Worm (Caenorhabditis elegans) whole organism, L1 larva: Measurements from ENCODE around the gene srw-59.

ENCODE experiments used
- C16A3.4 ChIP-seq: fragments of 150-350 bp; optimal IDR thresholded peaks from 2 replicates; lab custom pipeline; 2014; ENCODE audit warnings: missing biosample characterization, missing genetic modification characterization
- C34B4.2 ChIP-seq: sonication (generic microtip); optimal IDR thresholded peaks from 2 replicates; lab custom pipeline; 2017; ENCODE audit warnings: mild to moderate bottlenecking, missing genetic modification characterization, missing compliant biosample characterization
- Y116A8C.19 ChIP-seq: sonication (generic microtip); optimal IDR thresholded peaks from 2 replicates; lab custom pipeline; 2016; ENCODE audit warnings: missing compliant biosample characterization, missing genetic modification characterization, borderline replicate concordance
- aha-1 ChIP-seq: fragments of 150-350 bp; optimal IDR thresholded peaks from 2 replicates; lab custom pipeline; 2014; ENCODE audit warnings: missing biosample characterization, missing genetic modification characterization
- alr-1 ChIP-seq: fragments of 200-800 bp; sonication (Bioruptor generic); optimal IDR thresholded peaks from 2 replicates; lab custom pipeline; 2018; ENCODE audit warnings: borderline replicate concordance, mild to moderate bottlenecking, missing genetic modification characterization, missing compliant biosample characterization
- ama-1 ChIP-seq: fragments of 150-350 bp; optimal IDR thresholded peaks from 2 replicates; lab custom pipeline; 2014
- ceh-63 ChIP-seq: fragments of 200-800 bp; sonication (Bioruptor generic); optimal IDR thresholded peaks from 2 replicates; lab custom pipeline; 2018; ENCODE audit warnings: mild to moderate bottlenecking, missing genetic modification characterization, missing compliant biosample characterization
- ceh-8 ChIP-seq: fragments of 200-800 bp; sonication (Bioruptor generic); optimal IDR thresholded peaks from 2 replicates; lab custom pipeline; 2018; ENCODE audit warnings: mild to moderate bottlenecking, missing genetic modification characterization, moderate library complexity, missing compliant biosample characterization
- ceh-82 ChIP-seq, 3 experiments: fragments of 150-350 bp in 1 of 3; sonication (generic microtip) in 2 of 3; optimal IDR thresholded peaks; 2 replicates each; lab custom pipeline; 2014 to 2017; ENCODE audit warnings: missing biosample characterization in 3 of 3, missing genetic modification characterization in 3 of 3
- ceh-90 ChIP-seq: sonication (generic microtip); optimal IDR thresholded peaks from 2 replicates; lab custom pipeline; 2016; ENCODE audit warnings: missing genetic modification characterization, missing compliant biosample characterization
- dpl-1 ChIP-seq, 3 experiments: fragments of 150-350 bp in 2 of 3; sonication (generic microtip) in 1 of 3; optimal IDR thresholded peaks; 2 replicates each; lab custom pipeline; 2014 to 2017; ENCODE audit warnings: missing biosample characterization in 3 of 3, missing genetic modification characterization in 3 of 3, missing genetic modification reagents in 3 of 3
- dsc-1 ChIP-seq: sonication (generic microtip); optimal IDR thresholded peaks from 2 replicates; lab custom pipeline; 2016; ENCODE audit warnings: mild to moderate bottlenecking, missing genetic modification characterization, missing compliant biosample characterization
- elt-2 ChIP-seq: sonication (generic microtip); optimal IDR thresholded peaks from 2 replicates; lab custom pipeline; 2016; ENCODE audit warnings: missing genetic modification characterization, mild to moderate bottlenecking, inconsistent platforms, missing compliant biosample characterization, missing genetic modification reagents
- isw-1 ChIP-seq: fragments of 200-800 bp; sonication (Bioruptor generic); IDR thresholded peaks from 2 replicates; pipeline ENCODE4 v1.3.6; 2022; ENCODE audit warnings: missing genetic modification characterization, missing compliant biosample characterization
- lin-15B ChIP-seq: fragments of 150-350 bp; sonication (generic microtip); optimal IDR thresholded peaks from 3 replicates; lab custom pipeline; 2014; ENCODE audit warnings: missing biosample characterization, missing genetic modification characterization
- mdl-1 ChIP-seq, 2 experiments: fragments of 150-350 bp; optimal IDR thresholded peaks; 2 replicates each; lab custom pipeline; 2014 to 2017; ENCODE audit warnings: missing biosample characterization in 2 of 2, missing genetic modification characterization in 2 of 2, inconsistent platforms in 1 of 2
- mef-2 ChIP-seq: fragments of 150-350 bp; optimal IDR thresholded peaks from 2 replicates; lab custom pipeline; 2014; ENCODE audit warnings: missing biosample characterization, missing genetic modification characterization
- mep-1 ChIP-seq: fragments of 150-350 bp; optimal IDR thresholded peaks from 2 replicates; lab custom pipeline; 2014; ENCODE audit warnings: missing biosample characterization, missing genetic modification characterization
- nhr-11 ChIP-seq: fragments of 150-350 bp; optimal IDR thresholded peaks from 2 replicates; lab custom pipeline; 2014; ENCODE audit warnings: missing biosample characterization, missing genetic modification characterization
- nhr-19 ChIP-seq: fragments of 200-800 bp; sonication (Bioruptor generic); conservative IDR thresholded peaks from 2 replicates; pipeline ENCODE4 v1.3.6; 2022; ENCODE audit warnings: missing genetic modification characterization, missing compliant biosample characterization
- nhr-20 ChIP-seq: sonication (generic microtip); optimal IDR thresholded peaks from 2 replicates; lab custom pipeline; 2016; ENCODE audit warnings: mild to moderate bottlenecking, missing genetic modification characterization, missing compliant biosample characterization
- nhr-28 ChIP-seq: fragments of 150-350 bp; optimal IDR thresholded peaks from 2 replicates; lab custom pipeline; 2014; ENCODE audit warnings: missing biosample characterization, missing genetic modification characterization
- nhr-77 ChIP-seq: fragments of 150-350 bp; optimal IDR thresholded peaks from 2 replicates; lab custom pipeline; 2014; ENCODE audit warnings: missing biosample characterization, missing genetic modification characterization
- nhr-85 ChIP-seq: sonication (generic microtip); peaks from one replicate; lab custom pipeline; 2016; ENCODE audit warnings: missing genetic modification characterization, inconsistent platforms, missing compliant biosample characterization
- nhr-90 ChIP-seq: sonication (generic microtip); optimal IDR thresholded peaks from 2 replicates; lab custom pipeline; 2016; ENCODE audit warnings: mild to moderate bottlenecking, missing genetic modification characterization, missing compliant biosample characterization; ENCODE audit not compliant: poor library complexity
- pag-3 ChIP-seq: sonication (generic microtip); optimal IDR thresholded peaks from 2 replicates; lab custom pipeline; 2017; ENCODE audit warnings: missing genetic modification characterization, mild to moderate bottlenecking, missing compliant biosample characterization, antibody characterized with exemption, borderline replicate concordance; ENCODE audit not compliant: insufficient read depth
- pax-3 ChIP-seq: fragments of 200-800 bp; sonication (Bioruptor generic); optimal IDR thresholded peaks from 2 replicates; lab custom pipeline; 2018; ENCODE audit warnings: mild to moderate bottlenecking, missing genetic modification characterization, moderate library complexity, missing compliant biosample characterization
- pqm-1 ChIP-seq: sonication (generic microtip); optimal IDR thresholded peaks from 3 replicates; lab custom pipeline; 2017; ENCODE audit warnings: missing biosample characterization, missing genetic modification characterization
- snu-23 ChIP-seq: sonication (generic microtip); optimal IDR thresholded peaks from 2 replicates; lab custom pipeline; 2016; ENCODE audit warnings: missing genetic modification characterization, missing compliant biosample characterization
- sptf-1 ChIP-seq: fragments of 150-350 bp; optimal IDR thresholded peaks from 2 replicates; lab custom pipeline; 2014; ENCODE audit warnings: missing biosample characterization, missing genetic modification characterization
- tbx-2 ChIP-seq: sonication (generic microtip); optimal IDR thresholded peaks from 2 replicates; lab custom pipeline; 2016; ENCODE audit warnings: missing genetic modification characterization, missing compliant biosample characterization
- unc-130 ChIP-seq: fragments of 150-350 bp; optimal IDR thresholded peaks from 2 replicates; lab custom pipeline; 2017; ENCODE audit warnings: missing biosample characterization, missing genetic modification characterization, inconsistent platforms
- unc-98 ChIP-seq: fragments of 200-800 bp; sonication (Bioruptor generic); IDR thresholded peaks from 2 replicates; pipeline ENCODE4 v1.3.6; 2022; ENCODE audit warnings: missing genetic modification characterization, missing compliant biosample characterization
- vab-15 ChIP-seq: sonication (generic microtip); optimal IDR thresholded peaks from 2 replicates; lab custom pipeline; 2017; ENCODE audit warnings: missing genotype, mild to moderate bottlenecking, missing genetic modification characterization, missing compliant biosample characterization
- xbp-1 ChIP-seq: sonication (generic microtip); optimal IDR thresholded peaks from 2 replicates; lab custom pipeline; 2016; ENCODE audit warnings: missing genetic modification characterization, missing compliant biosample characterization
- zag-1 ChIP-seq: fragments of 150-350 bp; optimal IDR thresholded peaks from 2 replicates; lab custom pipeline; 2014; ENCODE audit warnings: missing biosample characterization, missing genetic modification characterization
- ztf-11 ChIP-seq, 2 experiments: sonication (generic microtip); optimal IDR thresholded peaks; 2 replicates each; lab custom pipeline; 2016 to 2017; ENCODE audit warnings: missing genetic modification characterization in 2 of 2, missing biosample characterization in 1 of 2, missing compliant biosample characterization in 1 of 2

The srw-59 gene

ce11 chrV:15915919-15916318 is 34.9 kb downstream of the srw-59 start, which contains the start of gene gst-38:
TSS of gene gst-38 (minus strand) at chrV:15916070.
- peak; percentile 85 for TF ChIP-seq elt-2 (tag; lab: Kevin White, UChicago)
- no peak for TF ChIP-seq xbp-1
- TF ChIP-seq isw-1 (GFP tag; lab: Robert Waterston, UW) = no peak
- TF ChIP-seq ceh-82 (tag; optimal IDR thresholded peaks at IDR 0.05; lab: Kevin White, UChicago) = no peak
- no peak for TF ChIP-seq tbx-2
- no peak for TF ChIP-seq pag-3 (tag; lab: Kevin White, UChicago)
- no peak for TF ChIP-seq ceh-90 (tag; lab: Kevin White, UChicago)
- no peak for TF ChIP-seq C34B4.2 (tag; lab: Kevin White, UChicago)
- TF ChIP-seq, all 84 proteins: peak for 1

ce11 chrV:15915307-15915706 is 35.5 kb downstream of the srw-59 start:
- TF ChIP-seq mef-2 (tag; lab: Kevin White, UChicago) (no peak), nhr-11 (no peak), snu-23 (GFP tag; lab: Kevin White, UChicago) (no peak), C16A3.4 (tag; lab: Kevin White, UChicago) (no peak), dsc-1 (tag; lab: Kevin White, UChicago) (no peak), pax-3 (tag; lab: Kevin White, UChicago) (no peak), dpl-1 (GFP tag; optimal IDR thresholded peaks at IDR 0.05; lab: Kevin White, UChicago) (no peak), alr-1 (tag; lab: Kevin White, UChicago) (no peak)

- TF ChIP-seq isw-1 (GFP tag; lab: Robert Waterston, UW) = no peak
- TF ChIP-seq lin-15B (tag; lab: Kevin White, UChicago) = no peak
- TF ChIP-seq vab-15 (tag; lab: Kevin White, UChicago) = no peak
- no peak for TF ChIP-seq nhr-85 (tag; lab: Kevin White, UChicago)
- no peak for TF ChIP-seq pax-3 (tag; lab: Kevin White, UChicago)
- TF ChIP-seq sptf-1 = no peak
- TF ChIP-seq nhr-77 = no peak
- TF ChIP-seq mdl-1 (tag; optimal IDR thresholded peaks at IDR 0.05; lab: Kevin White, UChicago) = no peak
- TF ChIP-seq unc-130 (tag; lab: Kevin White, UChicago) = no peak
- no peak for TF ChIP-seq ztf-11 (tag; optimal IDR thresholded peaks at IDR 0.05; lab: Kevin White, UChicago)
- no peak for TF ChIP-seq nhr-28 (tag; lab: Kevin White, UChicago)
- TF ChIP-seq dpl-1 (GFP tag; optimal IDR thresholded peaks at IDR 0.05; lab: Kevin White, UChicago) = no peak
- no peak for TF ChIP-seq ama-1 (lab: Kevin White, UChicago)
- TF ChIP-seq ceh-8 = no peak
- TF ChIP-seq aha-1 (tag; lab: Kevin White, UChicago) = no peak
These were observed 36.0 kb downstream of the srw-59 start for ce11 chrV:15914774-15915173.

ce11 chrV:15913714-15914113 is 37.1 kb downstream of the srw-59 start, which contains the start of gene F35E8.7:
TSS of gene F35E8.7 (plus strand) at chrV:15914014.
- TF ChIP-seq nhr-19 (GFP tag; lab: Robert Waterston, UW) (no peak), ceh-63 (GFP tag; lab: Kevin White, UChicago) (no peak), pqm-1 (no peak), nhr-90 (tag; lab: Kevin White, UChicago) (no peak), nhr-28 (tag; lab: Kevin White, UChicago) (no peak), Y116A8C.19 (tag; lab: Kevin White, UChicago) (no peak), isw-1 (GFP tag; lab: Robert Waterston, UW) (no peak), nhr-20 (tag; lab: Kevin White, UChicago) (no peak), zag-1 (tag; lab: Kevin White, UChicago) (no peak), sptf-1 (no peak), mep-1 (tag; lab: Kevin White, UChicago) (no peak), unc-98 (GFP tag; lab: Robert Waterston, UW) (no peak)
